Worm (Caenorhabditis elegans): ENCODE results near the gene R01B10.3.

DNA sequence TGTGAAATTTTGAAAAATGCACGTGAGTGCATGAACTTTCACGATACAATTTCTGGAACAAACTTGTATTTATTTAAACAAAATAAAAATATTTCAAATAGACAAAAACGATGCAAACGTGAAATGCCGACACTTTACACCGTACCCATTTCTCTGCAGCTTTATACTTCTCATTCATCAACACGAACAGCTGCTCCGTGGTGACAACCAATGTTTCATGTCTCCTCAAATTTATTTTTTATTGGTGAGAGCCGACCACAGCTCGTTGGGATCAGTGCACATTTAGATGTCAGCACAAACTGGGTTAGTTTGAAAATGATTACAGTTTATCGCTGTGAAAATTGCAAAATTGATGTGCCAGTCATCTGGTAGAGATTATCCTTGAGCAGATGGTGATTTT, 49.3 kb downstream of the R01B10.3 start:
- TF ChIP-seq nhr-77 (tag; optimal IDR thresholded peaks at IDR 0.05): no peak
- no peak for TF ChIP-seq unc-39 (tag; optimal IDR thresholded peaks at IDR 0.05)
- TF ChIP-seq nhr-28 (tag; optimal IDR thresholded peaks at IDR 0.05): no peak
- TF ChIP-seq unc-62 (GFP tag; optimal IDR thresholded peaks at IDR 0.05): no peak
- no peak for TF ChIP-seq egl-27 (tag; optimal IDR thresholded peaks at IDR 0.05)
- no peak for TF ChIP-seq nhr-11 (tag; optimal IDR thresholded peaks at IDR 0.05)
- no peak for TF ChIP-seq nhr-25 (tag; optimal IDR thresholded peaks at IDR 0.05)
- TF ChIP-seq pha-4 (tag; optimal IDR thresholded peaks at IDR 0.05): no peak
- TF ChIP-seq fos-1 (tag; optimal IDR thresholded peaks at IDR 0.05): no peak
- no peak for TF ChIP-seq nhr-76 (tag; optimal IDR thresholded peaks at IDR 0.05)
- TF ChIP-seq tbx-2 (tag; optimal IDR thresholded peaks at IDR 0.05): no peak
- TF ChIP-seq ztf-4 (tag; optimal IDR thresholded peaks at IDR 0.05): no peak
- TF ChIP-seq ama-1 (optimal IDR thresholded peaks at IDR 0.05): no peak
- TF ChIP-seq jun-1 (tag; optimal IDR thresholded peaks at IDR 0.05): no peak

Data from whole organism, L3 larva.